Worm (Caenorhabditis elegans) whole organism, L2 larva: ENCODE measurements around the gene spp-27.

Source experiments
- ZK546.5 ChIP-seq: sonication (generic microtip); optimal IDR thresholded peaks from 2 replicates; lab custom pipeline; 2017; ENCODE audit warnings: missing biosample characterization, missing genetic modification characterization
- alr-1 ChIP-seq: fragments of 150-350 bp; optimal IDR thresholded peaks from 2 replicates; lab custom pipeline; 2014; ENCODE audit warnings: missing biosample characterization, missing genetic modification characterization
- nhr-11 ChIP-seq: fragments of 150-350 bp; optimal IDR thresholded peaks from 2 replicates; lab custom pipeline; 2014; ENCODE audit warnings: missing biosample characterization, missing genetic modification characterization
- nhr-12 ChIP-seq: fragments of 150-350 bp; optimal IDR thresholded peaks from 2 replicates; lab custom pipeline; 2014; ENCODE audit warnings: missing biosample characterization, missing genetic modification characterization
- nhr-21 ChIP-seq: fragments of 150-350 bp; optimal IDR thresholded peaks from 2 replicates; lab custom pipeline; 2014; ENCODE audit warnings: missing biosample characterization, missing genetic modification characterization
- unc-62 ChIP-seq: fragments of 150-350 bp; optimal IDR thresholded peaks from 2 replicates; lab custom pipeline; 2014; ENCODE audit warnings: missing biosample characterization, missing genetic modification reagents, missing genetic modification characterization

DNA sequence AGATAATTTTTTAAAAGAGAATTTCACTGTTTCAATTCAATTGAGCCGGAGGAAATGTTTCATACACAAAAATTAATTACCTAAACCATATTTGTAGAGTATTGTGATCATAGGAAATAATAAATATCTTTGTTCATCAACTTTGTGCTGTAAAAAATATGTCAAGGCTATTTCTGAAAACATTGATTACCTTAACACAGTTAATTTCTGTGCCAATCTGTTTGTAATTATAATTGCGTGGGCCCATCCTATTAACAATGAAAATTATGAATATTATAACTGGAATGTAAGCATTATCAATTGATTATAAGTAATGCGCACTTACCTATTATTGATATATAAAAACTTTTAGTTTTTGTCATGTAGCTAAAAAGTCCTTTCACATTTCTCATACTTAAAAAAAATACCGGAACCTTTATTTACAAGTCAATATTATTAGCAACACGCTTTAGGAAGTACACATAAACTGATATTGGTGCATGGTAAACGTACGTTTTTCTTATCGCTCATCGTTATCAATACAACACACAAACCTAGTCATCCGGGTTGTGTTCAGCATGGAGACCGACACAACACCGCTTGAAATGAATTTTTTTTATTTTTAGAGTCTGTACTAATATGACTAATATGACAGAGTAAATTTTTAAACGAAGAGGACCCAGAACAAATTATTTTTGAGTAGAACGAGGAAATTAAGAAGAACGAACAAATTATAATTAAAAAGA is 18.6 kb upstream of the spp-27 start, which contains the start of gene fut-2:
- TF ChIP-seq nhr-12 (tag; lab: Kevin White, UChicago) (no peak), ZK546.5 (tag; lab: Kevin White, UChicago) (no peak), unc-62 (no peak), nhr-11 (tag; lab: Kevin White, UChicago) (no peak), nhr-21 (no peak), alr-1 (no peak)
